Fruit fly (Drosophila melanogaster) whole organism, embryonic: ENCODE data around the gene RpL35A.

ENCODE experiments used
- ATbp ChIP-seq: fragments of 200-800 bp; sonication (Bioruptor generic); optimal IDR thresholded peaks from 2 replicates; lab custom pipeline; 2017; ENCODE audit warnings: missing biosample characterization, mild to moderate bottlenecking, missing genetic modification characterization, missing genetic modification reagents
- Adf1 ChIP-seq: fragments of 200-800 bp; sonication (Bioruptor generic); IDR thresholded peaks from 2 replicates; pipeline ENCODE4 v1.3.6; 2022; ENCODE audit warnings: missing biosample characterization, missing genetic modification characterization
- CG11247 ChIP-seq: fragments of 200-800 bp; sonication (Bioruptor generic); IDR thresholded peaks from 2 replicates; pipeline ENCODE4 v1.3.6; 2022; ENCODE audit warnings: missing biosample characterization, missing genetic modification characterization
- CG11456 ChIP-seq: fragments of 200-800 bp; sonication (Bioruptor generic); IDR thresholded peaks from 3 replicates; pipeline ENCODE4 v1.3.6; 2022; ENCODE audit warnings: missing biosample characterization, missing genetic modification characterization
- CG11696 ChIP-seq: fragments of 200-800 bp; sonication (Bioruptor generic); IDR thresholded peaks from 2 replicates; pipeline ENCODE4 v1.3.6; 2022; ENCODE audit warnings: missing biosample characterization, missing genetic modification characterization
- CG13624 ChIP-seq: fragments of 200-800 bp; sonication (Bioruptor generic); optimal IDR thresholded peaks from 2 replicates; lab custom pipeline; 2016; ENCODE audit warnings: missing biosample characterization, missing genetic modification characterization
- CG13894 ChIP-seq: fragments of 200-800 bp; sonication (Bioruptor generic); optimal IDR thresholded peaks from 3 replicates; lab custom pipeline; 2018; ENCODE audit warnings: missing biosample characterization, mild to moderate bottlenecking, missing genetic modification characterization, moderate library complexity
- CG15011 ChIP-seq: fragments of 200-800 bp; sonication (Bioruptor generic); optimal IDR thresholded peaks from 3 replicates; lab custom pipeline; 2018; ENCODE audit warnings: missing biosample characterization, mild to moderate bottlenecking, missing genetic modification characterization
- CG15514 ChIP-seq: fragments of 200-800 bp; sonication (Bioruptor generic); optimal IDR thresholded peaks from 3 replicates; lab custom pipeline; 2017; ENCODE audit warnings: missing biosample characterization, missing genetic modification characterization, mild to moderate bottlenecking, moderate library complexity, missing genetic modification reagents
- CG17912 ChIP-seq: fragments of 200-800 bp; sonication (Bioruptor generic); optimal IDR thresholded peaks from 2 replicates; lab custom pipeline; 2018; ENCODE audit warnings: missing biosample characterization, mild to moderate bottlenecking, missing genetic modification characterization
- CG18764 ChIP-seq: fragments of 200-800 bp; sonication (Bioruptor generic); optimal IDR thresholded peaks from 3 replicates; lab custom pipeline; 2016; ENCODE audit warnings: missing biosample characterization, missing genetic modification characterization
- CG2875 ChIP-seq: fragments of 200-800 bp; sonication (Bioruptor generic); optimal IDR thresholded peaks from 2 replicates; lab custom pipeline; 2017; ENCODE audit warnings: missing biosample characterization, mild to moderate bottlenecking, missing genetic modification characterization, missing genetic modification reagents
- CG4282 ChIP-seq: fragments of 200-800 bp; sonication (Bioruptor generic); optimal IDR thresholded peaks from 2 replicates; lab custom pipeline; 2016; ENCODE audit warnings: missing biosample characterization, missing genetic modification characterization
- CG43689 ChIP-seq: fragments of 200-800 bp; sonication (Bioruptor generic); IDR thresholded peaks from 2 replicates; pipeline ENCODE4 v1.3.6; 2022; ENCODE audit warnings: missing biosample characterization, missing genetic modification characterization
- CG4730 ChIP-seq: fragments of 200-800 bp; sonication (Bioruptor generic); IDR thresholded peaks from 2 replicates; pipeline ENCODE4 v1.3.6; 2022; ENCODE audit warnings: missing biosample characterization, missing genetic modification characterization
- CG5245 ChIP-seq: fragments of 200-800 bp; sonication (Bioruptor generic); optimal IDR thresholded peaks from 3 replicates; lab custom pipeline; 2016; ENCODE audit warnings: missing biosample characterization, missing genetic modification characterization
- CG6854 ChIP-seq: fragments of 200-800 bp; sonication (Bioruptor generic); optimal IDR thresholded peaks from 3 replicates; lab custom pipeline; 2017; ENCODE audit warnings: missing biosample characterization, mild to moderate bottlenecking, missing genetic modification characterization
- CG7556 ChIP-seq: fragments of 200-800 bp; sonication (Bioruptor generic); optimal IDR thresholded peaks from 2 replicates; lab custom pipeline; 2017; ENCODE audit warnings: missing biosample characterization, mild to moderate bottlenecking, missing genetic modification characterization
- CG8765 ChIP-seq: fragments of 200-800 bp; sonication (Bioruptor generic); IDR thresholded peaks from 2 replicates; pipeline ENCODE4 v1.3.6; 2022; ENCODE audit warnings: missing biosample characterization, missing genetic modification characterization
- Dp ChIP-seq: fragments of 200-800 bp; sonication (Bioruptor generic); optimal IDR thresholded peaks from 2 replicates; lab custom pipeline; 2018; ENCODE audit warnings: missing biosample characterization, mild to moderate bottlenecking, missing genetic modification characterization, moderate library complexity
- Drgx ChIP-seq: fragments of 200-800 bp; sonication (Bioruptor generic); IDR thresholded peaks from 2 replicates; pipeline ENCODE4 v1.3.6; 2022; ENCODE audit warnings: missing biosample characterization, missing genetic modification characterization
- ERR ChIP-seq: fragments of 200-800 bp; sonication (Bioruptor generic); optimal IDR thresholded peaks from 2 replicates; lab custom pipeline; 2016; ENCODE audit warnings: missing biosample characterization, missing genetic modification characterization
- Elba2 ChIP-seq: fragments of 200-800 bp; sonication (Bioruptor generic); optimal IDR thresholded peaks from 3 replicates; lab custom pipeline; 2016; ENCODE audit warnings: missing biosample characterization, missing genetic modification characterization
- Hmx ChIP-seq: fragments of 200-800 bp; sonication (Bioruptor generic); optimal IDR thresholded peaks from 2 replicates; lab custom pipeline; 2016; ENCODE audit warnings: missing biosample characterization, missing genetic modification characterization
- Jarid2 ChIP-seq: fragments of 200-800 bp; sonication (Bioruptor generic); optimal IDR thresholded peaks from 3 replicates; lab custom pipeline; 2017; ENCODE audit warnings: mild to moderate bottlenecking, missing biosample characterization, missing genetic modification reagents, missing genetic modification characterization
- Pdp1 ChIP-seq, 2 experiments: fragments of 200-800 bp; sonication (Bioruptor generic); optimal IDR thresholded peaks; 3 replicates each; lab custom pipeline; 2016; ENCODE audit warnings: missing biosample characterization in 2 of 2, missing genetic modification characterization in 2 of 2, mild to moderate bottlenecking in 1 of 2, moderate library complexity in 1 of 2
- Ravus ChIP-seq: fragments of 200-800 bp; sonication (Bioruptor generic); IDR thresholded peaks from 2 replicates; pipeline ENCODE4 v1.3.6; 2022; ENCODE audit warnings: missing biosample characterization, missing genetic modification characterization
- Sin3A ChIP-seq: fragments of >200 bp; optimal IDR thresholded peaks from 2 replicates; lab custom pipeline; 2018
- Ssrp ChIP-seq: fragments of 200-800 bp; sonication (Bioruptor generic); optimal IDR thresholded peaks from 2 replicates; lab custom pipeline; 2018; ENCODE audit warnings: missing biosample characterization, mild to moderate bottlenecking, missing genetic modification characterization, moderate library complexity
- Trl ChIP-seq, 3 experiments: fragments of >200 bp in 2 of 3; fragments of 200-800 bp in 1 of 3; sonication (Bioruptor generic) in 1 of 3; optimal IDR thresholded peaks; 2 replicates in 1 of 3; 3 replicates in 2 of 3; lab custom pipeline; 2016 to 2017; ENCODE audit warnings: missing biosample characterization in 1 of 3, missing genetic modification characterization in 1 of 3
- ab ChIP-seq: fragments of 200-800 bp; sonication (Bioruptor generic); optimal IDR thresholded peaks from 2 replicates; lab custom pipeline; 2016; ENCODE audit warnings: missing biosample characterization, missing genetic modification characterization
- ase ChIP-seq: fragments of 200-800 bp; sonication (Bioruptor generic); IDR thresholded peaks from 3 replicates; pipeline ENCODE4 v1.3.6; 2022; ENCODE audit warnings: missing biosample characterization, missing genetic modification characterization
- ato ChIP-seq: fragments of 200-800 bp; sonication (Bioruptor generic); IDR thresholded peaks from 2 replicates; pipeline ENCODE4 v1.3.6; 2022; ENCODE audit warnings: missing biosample characterization, missing genetic modification characterization; ENCODE audit not compliant: partially characterized antibody
- bab2 ChIP-seq: fragments of 200-800 bp; sonication (Bioruptor generic); optimal IDR thresholded peaks from 2 replicates; lab custom pipeline; 2016; ENCODE audit warnings: missing biosample characterization, missing genetic modification characterization
- bbx ChIP-seq: fragments of 200-800 bp; sonication (Bioruptor generic); IDR thresholded peaks from 2 replicates; pipeline ENCODE4 v1.3.6; 2022; ENCODE audit warnings: missing biosample characterization, missing genetic modification characterization; ENCODE audit not compliant: partially characterized antibody
- br ChIP-seq: fragments of >200 bp; optimal IDR thresholded peaks from 2 replicates; lab custom pipeline; 2017
- ci ChIP-seq: fragments of 200-800 bp; sonication (Bioruptor generic); IDR thresholded peaks from 3 replicates; pipeline ENCODE4 v1.3.6; 2022; ENCODE audit warnings: missing biosample characterization, missing genetic modification characterization
- crol ChIP-seq: fragments of 200-800 bp; sonication (Bioruptor generic); IDR thresholded peaks from 2 replicates; pipeline ENCODE4 v1.3.6; 2022; ENCODE audit warnings: missing biosample characterization, missing genetic modification characterization
- dimm ChIP-seq: fragments of 200-800 bp; sonication (Bioruptor generic); IDR thresholded peaks from 2 replicates; pipeline ENCODE4 v1.3.6; 2022; ENCODE audit warnings: missing biosample characterization, missing genetic modification characterization
- insv ChIP-seq, 2 experiments: fragments of 200-800 bp; sonication (Bioruptor generic); optimal IDR thresholded peaks; 3 replicates each; lab custom pipeline; 2016 to 2018; ENCODE audit warnings: missing biosample characterization in 2 of 2, missing genetic modification characterization in 2 of 2
- jigr1 ChIP-seq: fragments of 200-800 bp; sonication (Bioruptor generic); IDR thresholded peaks from 3 replicates; pipeline ENCODE4 v1.3.6; 2022; ENCODE audit warnings: missing biosample characterization, missing genetic modification characterization
- lab ChIP-seq: fragments of 200-800 bp; sonication (Bioruptor generic); optimal IDR thresholded peaks from 3 replicates; lab custom pipeline; 2017; ENCODE audit warnings: missing biosample characterization, missing genetic modification characterization, mild to moderate bottlenecking, moderate library complexity, missing genetic modification reagents
- luna ChIP-seq: fragments of 200-800 bp; sonication (Bioruptor generic); optimal IDR thresholded peaks from 2 replicates; lab custom pipeline; 2016; ENCODE audit warnings: missing biosample characterization, missing genetic modification characterization
- maf-S ChIP-seq: fragments of 200-800 bp; sonication (Bioruptor generic); optimal IDR thresholded peaks from 2 replicates; lab custom pipeline; 2016; ENCODE audit warnings: missing biosample characterization, missing genetic modification characterization
- nerfin-1 ChIP-seq: fragments of 200-800 bp; sonication (Bioruptor generic); optimal IDR thresholded peaks from 3 replicates; lab custom pipeline; 2019; ENCODE audit warnings: missing biosample characterization, mild to moderate bottlenecking, missing genetic modification characterization, moderate library complexity
- pb ChIP-seq: fragments of 200-800 bp; sonication (Bioruptor generic); optimal IDR thresholded peaks from 3 replicates; lab custom pipeline; 2016; ENCODE audit warnings: missing biosample characterization, missing genetic modification characterization
- ro ChIP-seq: fragments of 200-800 bp; sonication (Bioruptor generic); IDR thresholded peaks from 2 replicates; pipeline ENCODE4 v1.3.6; 2022; ENCODE audit warnings: missing biosample characterization, missing genetic modification characterization
- slbo ChIP-seq: fragments of 200-800 bp; sonication (Bioruptor generic); IDR thresholded peaks from 2 replicates; pipeline ENCODE4 v1.3.6; 2022; ENCODE audit warnings: missing biosample characterization, missing genetic modification characterization
- stc ChIP-seq: fragments of 200-800 bp; sonication (Bioruptor generic); IDR thresholded peaks from 2 replicates; pipeline ENCODE4 v1.3.6; 2022; ENCODE audit warnings: missing biosample characterization, missing genetic modification characterization
- unpg ChIP-seq: fragments of 200-800 bp; sonication (Bioruptor generic); optimal IDR thresholded peaks from 3 replicates; lab custom pipeline; 2018; ENCODE audit warnings: missing biosample characterization, mild to moderate bottlenecking, missing genetic modification characterization, moderate library complexity
- wdn ChIP-seq: fragments of 200-800 bp; sonication (Bioruptor generic); IDR thresholded peaks from 2 replicates; pipeline ENCODE4 v1.3.6; 2022; ENCODE audit warnings: missing biosample characterization, missing genetic modification characterization

RpL35A gene

dm6 chr3R:5470586-5471283, 3.8 kb upstream of the RpL35A start, which contains the start of the genes mRpL44 and Snr1 (continued):
- TF ChIP-seq Adf1 (GFP tag; lab: Robert Waterston, UW) (no peak), ab (GFP tag; lab: Kevin White, UChicago) (no peak), ato (GFP tag; lab: Robert Waterston, UW) (no peak), Ravus (GFP tag; lab: Robert Waterston, UW) (no peak), unpg (GFP tag; lab: Kevin White, UChicago) (no peak), CG15011 (GFP tag; lab: Kevin White, UChicago) (no peak), luna (GFP tag; lab: Kevin White, UChicago) (no peak), lab (no peak), Drgx (no peak), ATbp (GFP tag; lab: Kevin White, UChicago) (no peak), Hmx (GFP tag; lab: Kevin White, UChicago) (no peak), Jarid2 (GFP tag; lab: Kevin White, UChicago) (no peak), CG13894 (tag; lab: Kevin White, UChicago) (no peak), CG43689 (GFP tag; lab: Robert Waterston, UW) (no peak), CG15514 (peak; percentile 74), bbx (GFP tag; lab: Robert Waterston, UW) (no peak), nerfin-1 (tag; lab: Kevin White, UChicago) (peak; percentile 70), slbo (GFP tag; lab: Robert Waterston, UW) (no peak; the same call in 1 of the 2 replicates), maf-S (no peak), CG5245 (GFP tag; lab: Kevin White, UChicago) (no peak), CG7556 (GFP tag; lab: Kevin White, UChicago) (no peak), CG17912 (no peak), ERR (GFP tag; lab: Kevin White, UChicago) (no peak), Ssrp (tag; lab: Kevin White, UChicago) (peak; percentile 14), ase (GFP tag; lab: Robert Waterston, UW) (no peak), CG8765 (GFP tag; lab: Robert Waterston, UW) (no peak), CG11456 (GFP tag; lab: Robert Waterston, UW) (no peak), Trl (optimal IDR thresholded peaks at IDR 0.05; lab: Kevin White, UChicago) (no peak), Trl (GFP tag; optimal IDR thresholded peaks at IDR 0.05; lab: Kevin White, UChicago) (no peak), insv (GFP tag; optimal IDR thresholded peaks at IDR 0.05; lab: Kevin White, UChicago) (peak in 1 of 2 experiments; percentile 57), ci (GFP tag; lab: Robert Waterston, UW) (no peak), Dp (GFP tag; lab: Kevin White, UChicago) (no peak), jigr1 (GFP tag; lab: Robert Waterston, UW) (no peak), dimm (GFP tag; lab: Robert Waterston, UW) (no peak), ro (GFP tag; lab: Robert Waterston, UW) (no peak), CG6854 (GFP tag; lab: Kevin White, UChicago) (no peak), CG11696 (GFP tag; lab: Robert Waterston, UW) (no peak), CG4730 (no peak), Sin3A (lab: Kevin White, UChicago) (no peak), stc (GFP tag; lab: Robert Waterston, UW) (no peak), bab2 (GFP tag; lab: Kevin White, UChicago) (no peak), wdn (GFP tag; lab: Robert Waterston, UW) (no peak), br (no peak), CG11247 (GFP tag; lab: Robert Waterston, UW) (no peak), crol (GFP tag; lab: Robert Waterston, UW) (no peak), CG18764 (GFP tag; lab: Kevin White, UChicago) (no peak), Elba2 (no peak), CG4282 (no peak), Pdp1 (GFP tag; optimal IDR thresholded peaks at IDR 0.05; lab: Kevin White, UChicago) (no peak), pb (GFP tag; lab: Kevin White, UChicago) (no peak), CG2875 (GFP tag; lab: Kevin White, UChicago) (no peak), CG13624 (no peak)
